Fruit fly (Drosophila melanogaster): Measurements from ENCODE around the gene osk.
A peak's percentile ranks its signal among the peaks of the same experiment; 100 is the strongest.

osk gene

dm6 chr3R:8927817-8928625 is 6.9 kb upstream of the osk start (continued):
- TF ChIP-seq HLH106 (tag; optimal IDR thresholded peaks at IDR 0.05) (peak; percentile 87), jim (GFP tag; optimal IDR thresholded peaks at IDR 0.05) (no peak), brk (GFP tag; optimal IDR thresholded peaks at IDR 0.05) (peak; percentile 47), Hr78 (GFP tag; optimal IDR thresholded peaks at IDR 0.05) (no peak), foxo (GFP tag; optimal IDR thresholded peaks at IDR 0.05) (peak in 1 of 2 experiments; percentile 83), CG9705 (GFP tag; optimal IDR thresholded peaks at IDR 0.05) (peak; percentile 63), GATAd (GFP tag; optimal IDR thresholded peaks at IDR 0.05) (no peak), h (GFP tag; optimal IDR thresholded peaks at IDR 0.05) (peak; percentile 84)

DNA sequence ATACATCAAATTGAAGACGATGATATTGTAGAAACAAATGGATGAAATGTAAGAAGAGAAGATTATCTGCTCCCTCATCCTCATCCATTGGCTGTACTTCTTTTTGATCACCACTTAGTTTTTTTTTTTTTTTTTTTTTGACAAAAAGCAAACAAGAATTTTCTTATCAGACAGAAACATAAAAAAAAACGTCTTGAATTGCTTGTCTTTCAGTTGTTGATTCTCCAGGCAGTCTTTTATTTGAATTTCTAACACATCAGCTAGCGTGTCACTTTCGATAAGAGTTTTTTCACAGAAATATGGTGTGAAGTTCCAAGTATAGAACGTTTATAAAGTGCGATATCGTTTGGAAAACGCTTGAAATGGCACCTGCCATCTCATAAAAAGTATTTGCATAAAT is 5.2 kb upstream of the osk start:
- TF ChIP-seq br (GFP tag; optimal IDR thresholded peaks at IDR 0.05) (no peak), psq (GFP tag; optimal IDR thresholded peaks at IDR 0.05) (no peak), Hr78 (GFP tag; optimal IDR thresholded peaks at IDR 0.05) (no peak), Vsx2 (GFP tag; optimal IDR thresholded peaks at IDR 0.05; ENCODE audit: partially characterized antibody) (no peak), Sp1 (GFP tag; optimal IDR thresholded peaks at IDR 0.05) (no peak), Mio (GFP tag; optimal IDR thresholded peaks at IDR 0.05) (no peak), lola (GFP tag; optimal IDR thresholded peaks at IDR 0.05) (no peak), Jra (GFP tag; optimal IDR thresholded peaks at IDR 0.05) (no peak), CG32264 (GFP tag; optimal IDR thresholded peaks at IDR 0.05) (no peak), Dfd (GFP tag; optimal IDR thresholded peaks at IDR 0.05) (no peak), ey (GFP tag; optimal IDR thresholded peaks at IDR 0.05) (no peak), Hr83 (GFP tag; optimal IDR thresholded peaks at IDR 0.05; ENCODE audit: poor library complexity, severe bottlenecking) (no peak), pan (optimal IDR thresholded peaks at IDR 0.05) (no peak), dl (GFP tag; optimal IDR thresholded peaks at IDR 0.05; ENCODE audit: insufficient read depth in 1 of 2, partially characterized antibody in 2 of 2) (no peak), dsf (GFP tag; optimal IDR thresholded peaks at IDR 0.05; ENCODE audit: borderline replicate concordance) (no peak), HLH106 (tag; optimal IDR thresholded peaks at IDR 0.05) (no peak), Abd-B (GFP tag; optimal IDR thresholded peaks at IDR 0.05) (no peak), Dif (GFP tag; optimal IDR thresholded peaks at IDR 0.05; ENCODE audit: partially characterized antibody) (no peak), usp (GFP tag; optimal IDR thresholded peaks at IDR 0.05) (no peak), h (GFP tag; optimal IDR thresholded peaks at IDR 0.05) (no peak)

- TF ChIP-seq psq (GFP tag; optimal IDR thresholded peaks at IDR 0.05) (no peak), ey (GFP tag; optimal IDR thresholded peaks at IDR 0.05) (peak; percentile 44), N (GFP tag; optimal IDR thresholded peaks at IDR 0.05) (no peak), br (GFP tag; optimal IDR thresholded peaks at IDR 0.05) (peak; percentile 9), Dif (GFP tag; optimal IDR thresholded peaks at IDR 0.05; ENCODE audit: partially characterized antibody) (no peak), h (GFP tag; optimal IDR thresholded peaks at IDR 0.05) (peak; percentile 43), HLH106 (tag; optimal IDR thresholded peaks at IDR 0.05) (peak; percentile 49), fru (GFP tag; optimal IDR thresholded peaks at IDR 0.05) (peak; percentile 68), Sp1 (GFP tag; optimal IDR thresholded peaks at IDR 0.05) (peak; percentile 59), foxo (GFP tag; optimal IDR thresholded peaks at IDR 0.05) (peak in 1 of 2 experiments; percentile 35), woc (GFP tag; optimal IDR thresholded peaks at IDR 0.05) (peak; percentile 24), Vsx2 (GFP tag; optimal IDR thresholded peaks at IDR 0.05; ENCODE audit: partially characterized antibody) (no peak), Rel (GFP tag; optimal IDR thresholded peaks at IDR 0.05) (no peak), Rel (tag; optimal IDR thresholded peaks at IDR 0.05) (peak; percentile 0), CG9705 (GFP tag; optimal IDR thresholded peaks at IDR 0.05) (no peak), lola (GFP tag; optimal IDR thresholded peaks at IDR 0.05) (no peak), rgr (GFP tag; optimal IDR thresholded peaks at IDR 0.05) (peak; percentile 43)
Observed at dm6 chr3R:8930165-8931063, 4.5 kb upstream of the osk start.

DNA sequence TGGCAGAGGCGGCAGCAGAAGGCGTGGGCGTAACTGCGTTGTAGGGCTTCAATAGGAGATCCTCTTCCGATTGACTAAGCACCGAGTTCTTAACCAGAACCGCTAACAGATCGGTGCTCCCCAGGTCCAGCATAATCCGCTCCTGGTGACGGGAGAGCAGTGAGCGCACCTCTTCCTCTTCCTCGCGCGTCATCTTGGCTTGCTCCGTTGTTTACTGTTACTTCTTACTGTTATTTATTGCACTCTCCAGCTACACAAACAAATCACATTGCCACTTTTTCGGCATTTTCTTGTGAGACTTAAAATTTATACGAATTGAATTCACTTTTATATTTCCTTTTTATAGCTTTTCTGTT is 3.9 kb upstream of the osk start:
- TF ChIP-seq br (GFP tag; optimal IDR thresholded peaks at IDR 0.05) (no peak), sage (GFP tag; optimal IDR thresholded peaks at IDR 0.05) (no peak), Hr78 (GFP tag; optimal IDR thresholded peaks at IDR 0.05) (no peak), Dif (GFP tag; optimal IDR thresholded peaks at IDR 0.05; ENCODE audit: partially characterized antibody) (no peak)
